Fruit fly (Drosophila melanogaster) whole organism, adult: ENCODE data around the gene m.

Experiments used
- CG11617 ChIP-seq: fragments of 200-800 bp; sonication (Bioruptor generic); optimal IDR thresholded peaks from 2 replicates; lab custom pipeline; 2017; ENCODE audit warnings: mild to moderate bottlenecking, missing biosample characterization, missing genetic modification reagents, missing genetic modification characterization
- CG12768 ChIP-seq: fragments of 200-800 bp; sonication (Bioruptor generic); optimal IDR thresholded peaks from 2 replicates; lab custom pipeline; 2017; ENCODE audit warnings: missing biosample characterization, missing genetic modification characterization, mild to moderate bottlenecking, moderate library complexity, missing genetic modification reagents
- CG14711 ChIP-seq: fragments of 200-800 bp; sonication (Bioruptor generic); optimal IDR thresholded peaks from 2 replicates; lab custom pipeline; 2018; ENCODE audit warnings: missing biosample characterization, mild to moderate bottlenecking, missing genetic modification characterization, moderate library complexity
- CG1620 ChIP-seq: fragments of 200-800 bp; sonication (Bioruptor generic); optimal IDR thresholded peaks from 2 replicates; lab custom pipeline; 2016; ENCODE audit warnings: missing biosample characterization, missing genetic modification characterization
- CG33017 ChIP-seq: fragments of 200-800 bp; sonication (Bioruptor generic); optimal IDR thresholded peaks from 2 replicates; lab custom pipeline; 2018; ENCODE audit warnings: missing biosample characterization, mild to moderate bottlenecking, missing genetic modification characterization, moderate library complexity
- CG5204 ChIP-seq: fragments of 200-800 bp; sonication (Bioruptor generic); optimal IDR thresholded peaks from 2 replicates; lab custom pipeline; 2016; ENCODE audit warnings: missing biosample characterization, missing genetic modification characterization
- CG7045 ChIP-seq: fragments of 200-800 bp; sonication (Bioruptor generic); optimal IDR thresholded peaks from 2 replicates; lab custom pipeline; 2017; ENCODE audit warnings: missing biosample characterization, mild to moderate bottlenecking, missing genetic modification characterization
- CG7101 ChIP-seq: fragments of 200-800 bp; sonication (Bioruptor generic); optimal IDR thresholded peaks from 2 replicates; lab custom pipeline; 2018; ENCODE audit warnings: missing biosample characterization, mild to moderate bottlenecking, missing genetic modification characterization, moderate library complexity
- Clk ChIP-seq: fragments of 200-800 bp; sonication (Bioruptor generic); optimal IDR thresholded peaks from 2 replicates; lab custom pipeline; 2017; ENCODE audit warnings: missing biosample characterization, missing genetic modification characterization
- Crg-1 ChIP-seq: fragments of 200-800 bp; sonication (Bioruptor generic); optimal IDR thresholded peaks from 2 replicates; lab custom pipeline; 2016; ENCODE audit warnings: missing biosample characterization, missing genetic modification characterization
- Hr96 ChIP-seq: fragments of 200-800 bp; sonication (Bioruptor generic); optimal IDR thresholded peaks from 2 replicates; lab custom pipeline; 2016; ENCODE audit warnings: missing biosample characterization, missing genetic modification characterization
- Mnt ChIP-seq: fragments of 200-800 bp; sonication (Bioruptor generic); optimal IDR thresholded peaks from 2 replicates; lab custom pipeline; 2016; ENCODE audit warnings: missing biosample characterization, mild to moderate bottlenecking, missing genetic modification characterization
- bab1 ChIP-seq: fragments of 200-800 bp; sonication (Bioruptor generic); optimal IDR thresholded peaks from 3 replicates; lab custom pipeline; 2019; ENCODE audit warnings: missing biosample characterization, mild to moderate bottlenecking, missing genetic modification characterization, moderate library complexity
- cic ChIP-seq: fragments of 200-800 bp; sonication (Bioruptor generic); optimal IDR thresholded peaks from 2 replicates; lab custom pipeline; 2017; ENCODE audit warnings: missing biosample characterization, mild to moderate bottlenecking, missing genetic modification characterization, moderate library complexity
- cnc ChIP-seq, 2 experiments: fragments of >200 bp; optimal IDR thresholded peaks; 2 replicates each; lab custom pipeline; 2017
- kay ChIP-seq: fragments of 200-800 bp; sonication (Bioruptor generic); peaks from one replicate; lab custom pipeline; 2016; ENCODE audit warnings: missing biosample characterization, missing genetic modification characterization, borderline replicate concordance
- ovo ChIP-seq: fragments of 200-800 bp; sonication (Bioruptor generic); optimal IDR thresholded peaks from 2 replicates; lab custom pipeline; 2016; ENCODE audit warnings: missing biosample characterization, missing genetic modification characterization
- pad ChIP-seq: fragments of 200-800 bp; sonication (Bioruptor generic); optimal IDR thresholded peaks from 3 replicates; lab custom pipeline; 2017; ENCODE audit warnings: missing biosample characterization, missing genetic modification characterization, mild to moderate bottlenecking, moderate library complexity, missing genetic modification reagents
- tj ChIP-seq: fragments of 200-800 bp; sonication (Bioruptor generic); optimal IDR thresholded peaks from 3 replicates; lab custom pipeline; 2017; ENCODE audit warnings: missing biosample characterization, mild to moderate bottlenecking, missing genetic modification characterization, moderate library complexity
- toe ChIP-seq: fragments of 200-800 bp; sonication (Bioruptor generic); optimal IDR thresholded peaks from 2 replicates; lab custom pipeline; 2016; ENCODE audit warnings: missing biosample characterization, missing genetic modification characterization

The m gene

dm6 chrX:11736421-11736820 is 17.7 kb upstream of the m start:
- TF ChIP-seq cic (GFP tag; lab: Kevin White, UChicago), result no peak
- no peak for TF ChIP-seq Crg-1
- no peak for TF ChIP-seq kay (GFP tag; lab: Kevin White, UChicago)
- TF ChIP-seq tj (GFP tag; lab: Kevin White, UChicago), result no peak
- TF ChIP-seq Mnt (GFP tag; lab: Kevin White, UChicago), result no peak

dm6 chrX:11756892-11757291 is 2.8 kb downstream of the m start:
- TF ChIP-seq CG1620 (no peak), pad (GFP tag; lab: Kevin White, UChicago) (no peak), kay (GFP tag; lab: Kevin White, UChicago) (no peak), CG7101 (tag; lab: Kevin White, UChicago) (no peak), ovo (GFP tag; lab: Kevin White, UChicago) (no peak), toe (GFP tag; lab: Kevin White, UChicago) (no peak), Hr96 (no peak), CG12768 (GFP tag; lab: Kevin White, UChicago) (no peak), Clk (no peak), cnc (optimal IDR thresholded peaks at IDR 0.05; lab: Kevin White, UChicago) (no peak), Mnt (GFP tag; lab: Kevin White, UChicago) (no peak), CG7045 (GFP tag; lab: Kevin White, UChicago) (no peak), CG5204 (GFP tag; lab: Kevin White, UChicago) (no peak), cic (GFP tag; lab: Kevin White, UChicago) (no peak), CG11617 (GFP tag; lab: Kevin White, UChicago) (no peak), CG33017 (tag; lab: Kevin White, UChicago) (no peak)

DNA sequence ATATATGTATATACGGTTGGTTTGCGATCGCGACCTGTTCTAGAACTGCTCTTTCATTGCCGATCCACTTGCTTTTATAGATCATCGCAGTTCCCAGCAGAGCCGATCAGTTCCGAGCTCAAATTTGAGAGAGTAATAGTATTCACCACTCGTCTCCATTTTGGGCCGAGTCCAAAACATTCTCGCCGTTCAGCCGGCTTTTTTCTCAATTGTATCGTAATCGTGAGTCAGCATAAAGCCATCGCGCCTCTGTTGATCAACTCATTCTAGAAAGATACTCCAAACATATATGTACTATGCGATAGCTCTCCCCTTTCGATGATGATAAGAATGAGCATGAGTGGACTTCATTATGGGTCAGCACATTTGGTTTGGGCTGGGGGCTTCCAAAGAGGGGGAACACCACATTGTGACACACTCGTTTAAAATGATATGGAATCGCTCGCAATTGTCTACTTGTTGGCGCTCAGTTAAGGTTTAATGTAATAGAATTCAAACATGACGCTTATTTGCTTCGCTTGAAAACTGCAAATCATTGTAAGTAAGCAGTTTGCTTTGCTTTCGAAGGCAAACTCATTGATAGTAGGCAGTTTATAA is 10.6 kb downstream of the m start, which contains the start of gene CG9360:
CG9360 (minus strand) TSS at position 51 of the 597 bp plus-strand sequence.
- no peak for TF ChIP-seq ovo (GFP tag; lab: Kevin White, UChicago)
- no peak for TF ChIP-seq Hr96
- no peak for TF ChIP-seq CG11617 (GFP tag; lab: Kevin White, UChicago)
- peak; percentile 72 to 91 for TF ChIP-seq cnc (optimal IDR thresholded peaks at IDR 0.05; lab: Kevin White, UChicago)
- peak; percentile 93 for TF ChIP-seq tj (GFP tag; lab: Kevin White, UChicago)
- no peak for TF ChIP-seq CG14711
- TF ChIP-seq toe (GFP tag; lab: Kevin White, UChicago), result no peak
- no peak for TF ChIP-seq Clk
- TF ChIP-seq CG12768 (GFP tag; lab: Kevin White, UChicago), result no peak
- no peak for TF ChIP-seq CG7045 (GFP tag; lab: Kevin White, UChicago)
- TF ChIP-seq Mnt (GFP tag; lab: Kevin White, UChicago), result no peak
- TF ChIP-seq CG7101 (tag; lab: Kevin White, UChicago), result no peak
- no peak for TF ChIP-seq pad (GFP tag; lab: Kevin White, UChicago)
- TF ChIP-seq CG5204 (GFP tag; lab: Kevin White, UChicago), result no peak
- no peak for TF ChIP-seq CG33017 (tag; lab: Kevin White, UChicago)
- TF ChIP-seq Crg-1, result no peak
- no peak for TF ChIP-seq cic (GFP tag; lab: Kevin White, UChicago)
- no peak for TF ChIP-seq bab1 (GFP tag; lab: Kevin White, UChicago)
- TF ChIP-seq CG1620, result no peak
- TF ChIP-seq kay (GFP tag; lab: Kevin White, UChicago), result peak; percentile 82

dm6 chrX:11769435-11769834 is 15.4 kb downstream of the m start:
- TF ChIP-seq CG1620 (no peak), Clk (no peak), bab1 (GFP tag; lab: Kevin White, UChicago) (no peak), Mnt (GFP tag; lab: Kevin White, UChicago) (no peak), ovo (GFP tag; lab: Kevin White, UChicago) (no peak), cnc (optimal IDR thresholded peaks at IDR 0.05; lab: Kevin White, UChicago) (no peak), CG33017 (tag; lab: Kevin White, UChicago) (no peak), Crg-1 (no peak), CG11617 (GFP tag; lab: Kevin White, UChicago) (no peak), Hr96 (no peak), tj (GFP tag; lab: Kevin White, UChicago) (no peak), pad (GFP tag; lab: Kevin White, UChicago) (no peak), CG14711 (no peak), toe (GFP tag; lab: Kevin White, UChicago) (no peak), CG12768 (GFP tag; lab: Kevin White, UChicago) (no peak), CG7045 (GFP tag; lab: Kevin White, UChicago) (no peak), cic (GFP tag; lab: Kevin White, UChicago) (no peak)

DNA sequence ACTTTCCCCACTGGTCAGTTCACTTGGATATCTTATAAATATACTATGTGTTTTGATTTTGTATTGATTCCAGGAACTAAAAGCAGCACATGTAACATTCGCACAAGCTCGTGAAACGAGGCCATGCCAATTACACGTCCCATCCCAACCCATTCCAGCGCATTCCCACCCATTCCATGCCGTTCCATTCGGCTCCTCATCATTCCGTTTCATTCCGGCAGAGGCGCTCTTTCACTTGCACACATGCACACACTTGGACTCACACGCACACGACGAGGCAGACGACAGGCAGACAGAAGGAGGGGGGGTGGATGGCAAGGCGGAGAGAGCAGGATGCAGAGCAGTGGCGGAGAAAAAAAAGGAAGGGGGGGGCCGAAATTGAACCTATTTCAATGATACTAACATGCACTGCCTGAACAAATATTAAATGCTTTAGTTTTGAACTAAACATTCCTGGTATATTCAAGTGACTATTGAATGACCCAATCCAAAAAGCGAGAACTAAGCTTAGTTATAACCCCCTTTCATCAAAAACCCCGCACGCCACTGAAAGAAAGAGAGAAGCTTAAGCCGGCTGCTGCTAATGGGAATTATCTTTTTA is 22.0 kb downstream of the m start:
- TF ChIP-seq bab1 (GFP tag; lab: Kevin White, UChicago), result no peak
- no peak for TF ChIP-seq Mnt (GFP tag; lab: Kevin White, UChicago)
- peak; percentile 6 for TF ChIP-seq CG7101 (tag; lab: Kevin White, UChicago)
- no peak for TF ChIP-seq tj (GFP tag; lab: Kevin White, UChicago)
- TF ChIP-seq toe (GFP tag; lab: Kevin White, UChicago), result no peak
- peak; percentile 28 for TF ChIP-seq CG7045 (GFP tag; lab: Kevin White, UChicago)
- TF ChIP-seq ovo (GFP tag; lab: Kevin White, UChicago), result no peak
- TF ChIP-seq Hr96, result peak; percentile 24

- TF ChIP-seq Hr96, result no peak
- TF ChIP-seq tj (GFP tag; lab: Kevin White, UChicago), result no peak
- no peak for TF ChIP-seq CG7101 (tag; lab: Kevin White, UChicago)
- no peak for TF ChIP-seq CG7045 (GFP tag; lab: Kevin White, UChicago)
- TF ChIP-seq CG33017 (tag; lab: Kevin White, UChicago), result no peak
- no peak for TF ChIP-seq cic (GFP tag; lab: Kevin White, UChicago)
- TF ChIP-seq CG11617 (GFP tag; lab: Kevin White, UChicago), result no peak
- TF ChIP-seq Mnt (GFP tag; lab: Kevin White, UChicago), result no peak
- no peak for TF ChIP-seq CG14711
- no peak for TF ChIP-seq CG5204 (GFP tag; lab: Kevin White, UChicago)
- TF ChIP-seq pad (GFP tag; lab: Kevin White, UChicago), result no peak
- no peak for TF ChIP-seq cnc (optimal IDR thresholded peaks at IDR 0.05; lab: Kevin White, UChicago)
- TF ChIP-seq ovo (GFP tag; lab: Kevin White, UChicago), result no peak
- no peak for TF ChIP-seq kay (GFP tag; lab: Kevin White, UChicago)
- TF ChIP-seq CG1620, result no peak
- no peak for TF ChIP-seq Clk
- TF ChIP-seq Crg-1, result no peak
- TF ChIP-seq CG12768 (GFP tag; lab: Kevin White, UChicago), result no peak
- TF ChIP-seq toe (GFP tag; lab: Kevin White, UChicago), result no peak
Observed at dm6 chrX:11778734-11779220, 24.7 kb downstream of the m start, which contains the start of gene dy. Gene dy (minus strand): TSS chrX:11778784.
